Worm (Caenorhabditis elegans) whole organism, L4/young adult: ENCODE data around the gene C08E3.14.
"Not testable (repeated sequence)": the region's sequence is repeated elsewhere in the genome, so short reads cannot be mapped to it uniquely, and the experiment has no call there.

Experiments used
- W03F9.2 ChIP-seq: fragments of 150-350 bp; optimal IDR thresholded peaks from 2 replicates; lab custom pipeline; 2014; ENCODE audit warnings: missing biosample characterization, missing genetic modification characterization
- dao-5 ChIP-seq: sonication (generic microtip); optimal IDR thresholded peaks from 2 replicates; lab custom pipeline; 2016; ENCODE audit warnings: missing genotype, missing genetic modification characterization, moderate library complexity, missing compliant biosample characterization
- him-1 ChIP-seq: sonication (generic microtip); optimal IDR thresholded peaks from 2 replicates; lab custom pipeline; 2016; ENCODE audit warnings: missing genotype, missing genetic modification reagents, missing genetic modification characterization, missing compliant biosample characterization

C08E3.14 gene

DNA sequence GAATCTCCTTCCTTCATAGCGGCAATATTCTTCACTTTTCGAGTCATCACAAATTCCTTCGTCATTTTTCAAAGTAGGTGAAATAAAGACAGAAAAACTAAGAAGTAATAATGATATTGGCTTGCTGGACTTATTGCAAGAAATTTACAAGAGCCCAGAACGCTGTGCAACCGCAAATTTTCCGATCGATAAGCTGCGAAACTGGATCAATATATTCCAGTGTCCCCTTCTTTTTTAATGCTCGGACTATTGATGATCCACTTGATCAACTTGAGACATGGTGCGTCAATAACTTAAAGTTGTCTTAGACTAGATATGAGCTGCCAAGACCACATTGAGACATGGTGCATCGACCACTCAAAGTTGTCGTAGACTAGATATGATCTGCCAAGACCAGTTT lies 19.7 kb upstream of the C08E3.14 start, which contains the start of gene bath-33:
bath-33 (minus strand) TSS at position 101 of the 400 bp plus-strand sequence.
- no peak for TF ChIP-seq W03F9.2 (tag; lab: Kevin White, UChicago)
- TF ChIP-seq dao-5 (tag; lab: Kevin White, UChicago), result no peak
- TF ChIP-seq him-1 (tag; lab: Kevin White, UChicago), result no peak

DNA sequence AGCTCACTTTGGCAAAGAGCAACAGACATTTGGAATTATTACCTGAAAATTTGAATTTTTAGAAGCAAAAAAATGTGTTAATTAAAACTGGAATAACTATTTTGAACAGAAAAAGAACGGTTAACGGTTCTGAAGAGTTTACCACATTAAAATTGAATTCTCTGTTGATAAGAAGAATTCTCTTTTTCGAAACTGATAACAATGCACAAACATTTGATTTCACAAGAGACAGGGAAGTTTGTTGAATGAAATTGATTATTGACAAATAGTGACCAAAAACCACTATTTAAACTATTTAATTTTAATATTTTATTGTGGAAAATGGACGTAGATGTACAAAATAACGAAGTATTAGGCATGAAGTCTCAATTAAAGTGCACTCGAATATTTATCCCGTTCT lies 18.2 kb upstream of the C08E3.14 start:
- TF ChIP-seq dao-5 (tag; lab: Kevin White, UChicago) (no peak), W03F9.2 (tag; lab: Kevin White, UChicago) (no peak), him-1 (tag; lab: Kevin White, UChicago) (no peak)

DNA sequence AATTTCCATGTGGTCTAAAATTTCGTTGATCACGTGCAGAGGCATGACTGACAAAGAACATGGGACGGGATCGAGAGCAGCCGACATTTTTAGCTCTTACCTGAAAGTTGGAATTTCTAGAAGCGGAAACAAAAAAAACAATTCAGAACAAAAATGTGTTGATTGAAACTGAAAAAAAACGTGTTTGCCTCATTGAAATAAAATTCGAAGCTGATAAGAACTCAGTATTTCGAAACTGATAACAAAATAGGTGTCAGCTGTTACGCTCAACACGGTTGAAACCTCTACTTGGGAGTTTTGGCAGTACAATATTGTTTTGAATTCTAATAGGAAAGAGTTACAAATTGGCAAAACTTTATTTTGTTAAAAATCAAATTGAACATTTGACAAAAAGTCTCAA lies 16.9 kb upstream of the C08E3.14 start:
- no peak for TF ChIP-seq dao-5 (tag; lab: Kevin White, UChicago)
- TF ChIP-seq him-1 (tag; lab: Kevin White, UChicago), result no peak
- TF ChIP-seq W03F9.2 (tag; lab: Kevin White, UChicago), result no peak

ce11 chrII:1610630-1611029 lies 15.1 kb upstream of the C08E3.14 start, which contains the start of gene fbxa-163:
TSS of gene fbxa-163 (minus strand) at chrII:1610730.
- TF ChIP-seq dao-5 (tag; lab: Kevin White, UChicago) (no peak), W03F9.2 (tag; lab: Kevin White, UChicago) (no peak)

ce11 chrII:1613972-1614371 lies 11.8 kb upstream of the C08E3.14 start, which contains the start of gene fbxa-164:
TSS of gene fbxa-164 (minus strand) at chrII:1614072.
- TF ChIP-seq dao-5 (tag; lab: Kevin White, UChicago), result no peak
- TF ChIP-seq W03F9.2 (tag; lab: Kevin White, UChicago), result no peak
- no peak for TF ChIP-seq him-1 (tag; lab: Kevin White, UChicago)

- no peak for TF ChIP-seq him-1 (tag; lab: Kevin White, UChicago)
- TF ChIP-seq W03F9.2 (tag; lab: Kevin White, UChicago), result no peak
- TF ChIP-seq dao-5 (tag; lab: Kevin White, UChicago), result no peak
Observed at ce11 chrII:1616382-1616781, 9.4 kb upstream of the C08E3.14 start, which contains the start of gene fbxa-165. TSS of gene fbxa-165 (minus strand) at chrII:1616482.

ce11 chrII:1618948-1619347 lies 6.8 kb upstream of the C08E3.14 start, which contains the start of gene fbxa-166:
TSS of gene fbxa-166 (minus strand) at chrII:1619048.
- TF ChIP-seq dao-5 (tag; lab: Kevin White, UChicago), result no peak
- no peak for TF ChIP-seq W03F9.2 (tag; lab: Kevin White, UChicago)
- no peak for TF ChIP-seq him-1 (tag; lab: Kevin White, UChicago)

ce11 chrII:1621180-1621579 lies 4.6 kb upstream of the C08E3.14 start, which contains the start of gene fbxa-158:
TSS of gene fbxa-158 (minus strand) at chrII:1621280.
- TF ChIP-seq dao-5 (tag; lab: Kevin White, UChicago), result no peak

ce11 chrII:1621795-1622194 lies 4.0 kb upstream of the C08E3.14 start:
- TF ChIP-seq him-1 (tag; lab: Kevin White, UChicago), result no peak
- no peak for TF ChIP-seq W03F9.2 (tag; lab: Kevin White, UChicago)
- no peak for TF ChIP-seq dao-5 (tag; lab: Kevin White, UChicago)

DNA sequence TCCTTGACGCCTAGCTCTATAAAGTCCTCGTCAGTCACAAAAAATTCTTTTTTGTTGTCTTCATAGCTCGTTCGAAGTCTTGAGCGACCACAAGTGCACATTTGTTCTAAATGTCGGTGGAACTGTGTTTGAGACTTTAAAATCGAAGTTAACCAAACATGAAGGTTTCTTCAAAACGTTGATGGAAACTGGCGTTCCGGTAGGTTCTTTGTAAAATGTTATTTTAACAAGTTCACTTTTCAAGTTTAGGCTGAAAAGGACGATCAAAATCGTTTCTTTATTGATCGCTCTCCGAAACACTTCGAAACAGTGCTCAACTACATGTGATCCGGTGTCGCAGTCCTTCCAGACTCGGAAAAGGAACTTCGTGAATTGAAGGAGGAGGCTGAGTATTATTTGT lies 1.2 kb upstream of the C08E3.14 start, which contains the start of gene fbxa-160:
fbxa-160 (minus strand) TSS at position 101 of the 400 bp plus-strand sequence.
- TF ChIP-seq W03F9.2 (tag; lab: Kevin White, UChicago), result no peak
- no peak for TF ChIP-seq him-1 (tag; lab: Kevin White, UChicago)
- no peak for TF ChIP-seq dao-5 (tag; lab: Kevin White, UChicago)

DNA sequence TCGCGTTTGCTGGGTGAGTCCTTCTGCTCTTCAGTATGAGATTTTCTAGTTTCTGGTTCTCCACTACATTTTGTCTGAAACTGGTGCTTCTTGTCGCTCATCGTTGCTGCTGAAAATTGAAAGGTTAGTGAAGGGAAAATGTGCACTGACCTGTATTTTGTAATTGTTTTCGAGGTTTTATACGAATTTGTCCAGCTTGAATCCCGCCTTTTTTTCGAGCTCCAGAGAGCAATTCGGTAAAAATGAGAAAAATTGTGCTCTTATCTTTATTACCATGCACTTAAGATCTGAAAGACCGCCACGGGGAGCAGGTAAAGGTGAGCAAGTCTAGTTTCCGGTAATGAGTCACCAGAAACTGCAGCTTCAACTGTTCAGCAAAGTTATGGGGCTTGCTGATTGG lies 2.0 kb downstream of the C08E3.14 start, which contains the start of gene C08E3.15:
C08E3.15 (minus strand) TSS at position 101 of the 400 bp plus-strand sequence.
- not testable (repeated sequence) for TF ChIP-seq dao-5, him-1, W03F9.2 (tag; lab: Kevin White, UChicago)

DNA sequence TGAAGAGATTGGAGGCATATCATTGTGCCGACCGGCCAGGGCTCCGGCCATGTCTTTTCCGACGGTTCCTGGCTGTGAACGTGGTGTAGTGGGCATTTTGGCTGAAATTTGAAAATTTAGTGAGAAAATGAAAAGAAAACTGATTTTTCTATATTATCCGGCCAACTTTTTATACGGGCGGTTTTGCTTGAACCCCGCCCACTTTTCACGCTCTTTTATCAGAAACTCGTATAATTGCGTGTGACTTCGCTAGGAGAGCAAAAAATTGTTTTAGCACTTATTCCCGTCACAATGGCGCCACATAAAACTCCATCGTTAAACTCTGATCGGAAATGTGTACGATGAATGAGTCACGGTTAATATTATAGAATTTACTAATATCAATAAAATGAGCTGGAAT lies 6.5 kb downstream of the C08E3.14 start, which contains the start of gene C08E3.13:
C08E3.13 (minus strand) TSS at position 101 of the 400 bp plus-strand sequence.
- not testable (repeated sequence) for TF ChIP-seq dao-5, him-1, W03F9.2 (tag; lab: Kevin White, UChicago)

- not testable (repeated sequence) for TF ChIP-seq dao-5, W03F9.2, him-1 (tag; lab: Kevin White, UChicago)
Observed at ce11 chrII:1633490-1633889, 7.7 kb downstream of the C08E3.14 start, which contains the start of gene C08E3.1. TSS of gene C08E3.1 (plus strand) at chrII:1633790.

ce11 chrII:1635969-1636368 lies 10.2 kb downstream of the C08E3.14 start:
- no peak for TF ChIP-seq dao-5 (tag; lab: Kevin White, UChicago)
- TF ChIP-seq him-1 (tag; lab: Kevin White, UChicago), result no peak
- TF ChIP-seq W03F9.2 (tag; lab: Kevin White, UChicago), result no peak
